Worm (Caenorhabditis elegans): ENCODE measurements around the gene B0336.7.

The B0336.7 gene

DNA sequence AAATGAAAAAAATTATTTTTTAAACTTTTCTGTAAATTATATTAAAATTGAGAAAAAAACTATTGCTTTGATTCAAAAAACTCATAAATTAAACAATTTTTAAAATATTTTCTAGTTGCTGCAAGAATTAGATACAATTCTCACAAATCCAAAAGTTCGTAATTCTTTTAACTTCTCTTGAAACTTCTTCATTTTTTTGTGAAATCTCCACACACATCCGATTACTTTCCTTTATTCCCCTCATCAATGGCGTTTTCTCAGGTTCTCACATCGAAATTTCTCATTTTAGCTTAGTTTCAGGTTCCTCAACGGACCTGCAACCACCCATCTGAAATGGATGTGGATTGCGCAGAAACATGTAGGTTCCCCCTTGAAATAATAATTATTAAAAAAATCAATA is 25.4 kb upstream of the B0336.7 start, which contains the start of gene wrm-1:
wrm-1 (plus strand) TSS at position 301 of the 400 bp plus-strand sequence.
- TF ChIP-seq nfya-1 (tag; optimal IDR thresholded peaks at IDR 0.05; ENCODE audit: insufficient read depth) (no peak), sea-2 (GFP tag; optimal IDR thresholded peaks at IDR 0.05) (no peak)

DNA sequence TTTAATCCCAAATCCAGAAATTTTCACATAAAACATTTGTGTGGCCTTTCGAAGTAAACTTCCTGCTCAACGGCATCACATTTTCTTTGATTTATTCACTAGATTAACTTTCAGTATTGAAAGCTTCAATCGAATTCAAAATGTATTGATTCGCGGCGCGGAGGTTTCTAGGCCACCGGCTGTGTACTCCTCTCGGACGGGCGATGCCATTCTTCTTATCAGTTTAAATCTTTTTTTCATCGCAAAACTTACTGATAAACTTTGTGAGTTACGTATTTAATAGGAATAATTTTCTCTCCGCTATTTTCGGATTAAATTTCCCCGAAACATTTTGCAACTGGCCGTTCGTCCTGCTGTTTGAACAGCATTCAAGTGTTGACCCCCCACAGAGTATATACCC is 24.7 kb upstream of the B0336.7 start:
- TF ChIP-seq ceh-82 (tag; optimal IDR thresholded peaks at IDR 0.05) (no peak), zag-1 (tag; optimal IDR thresholded peaks at IDR 0.05) (no peak), skn-1 (tag; optimal IDR thresholded peaks at IDR 0.05) (no peak), fkh-2 (tag; optimal IDR thresholded peaks at IDR 0.05) (no peak), snpc-4 (tag; optimal IDR thresholded peaks at IDR 0.05) (peak; percentile 85), aly-2 (tag; optimal IDR thresholded peaks at IDR 0.05) (no peak), jun-1 (tag; optimal IDR thresholded peaks at IDR 0.05) (peak; percentile 22), nhr-28 (tag; optimal IDR thresholded peaks at IDR 0.05) (no peak), ztf-4 (tag; optimal IDR thresholded peaks at IDR 0.05) (no peak), tbx-2 (tag; optimal IDR thresholded peaks at IDR 0.05) (no peak), egl-5 (tag; optimal IDR thresholded peaks at IDR 0.05) (no peak), eor-1 (tag; optimal IDR thresholded peaks at IDR 0.05) (no peak), sea-2 (GFP tag; optimal IDR thresholded peaks at IDR 0.05) (no peak), elt-2 (tag; optimal IDR thresholded peaks at IDR 0.05) (peak; percentile 91), lin-15B (tag; optimal IDR thresholded peaks at IDR 0.05) (peak; percentile 52), pqm-1 (tag; optimal IDR thresholded peaks at IDR 0.05) (peak; percentile 87), nfya-1 (tag; optimal IDR thresholded peaks at IDR 0.05; ENCODE audit: insufficient read depth) (no peak), fkh-10 (GFP tag; optimal IDR thresholded peaks at IDR 0.05) (no peak), ceh-9 (tag; optimal IDR thresholded peaks at IDR 0.05) (no peak), ceh-16 (tag; optimal IDR thresholded peaks at IDR 0.05) (no peak), nhr-11 (tag; optimal IDR thresholded peaks at IDR 0.05) (no peak), nhr-237 (tag; optimal IDR thresholded peaks at IDR 0.05) (no peak), ama-1 (optimal IDR thresholded peaks at IDR 0.05) (no peak), pha-4 (tag; optimal IDR thresholded peaks at IDR 0.05) (peak; percentile 54), elt-1 (tag; optimal IDR thresholded peaks at IDR 0.05) (peak; percentile 50), unc-62 (GFP tag; optimal IDR thresholded peaks at IDR 0.05) (no peak), lsy-12 (tag; optimal IDR thresholded peaks at IDR 0.05) (peak; percentile 83), ztf-11 (tag; optimal IDR thresholded peaks at IDR 0.05) (no peak), fos-1 (tag; optimal IDR thresholded peaks at IDR 0.05) (no peak), mml-1 (tag; optimal IDR thresholded peaks at IDR 0.05) (no peak), ZK546.5 (tag; optimal IDR thresholded peaks at IDR 0.05) (no peak), R02D3.7 (tag; optimal IDR thresholded peaks at IDR 0.05) (peak; percentile 42), nhr-43 (tag; optimal IDR thresholded peaks at IDR 0.05; ENCODE audit: poor library complexity, severe bottlenecking) (peak; percentile 90), egl-27 (tag; optimal IDR thresholded peaks at IDR 0.05) (no peak), mdl-1 (tag; optimal IDR thresholded peaks at IDR 0.05) (no peak), nhr-25 (tag; optimal IDR thresholded peaks at IDR 0.05) (peak; percentile 24), unc-39 (tag; optimal IDR thresholded peaks at IDR 0.05) (no peak), nhr-67 (tag; optimal IDR thresholded peaks at IDR 0.05) (no peak), ceh-28 (tag; optimal IDR thresholded peaks at IDR 0.05) (peak; percentile 79), nhr-12 (tag; optimal IDR thresholded peaks at IDR 0.05) (no peak), nhr-23 (tag; optimal IDR thresholded peaks at IDR 0.05) (peak; percentile 74), nhr-77 (tag; optimal IDR thresholded peaks at IDR 0.05) (no peak), hmg-11 (tag; optimal IDR thresholded peaks at IDR 0.05) (peak; percentile 41), elt-3 (tag; optimal IDR thresholded peaks at IDR 0.05) (no peak), lin-39 (tag; optimal IDR thresholded peaks at IDR 0.05) (no peak), daf-12 (tag; optimal IDR thresholded peaks at IDR 0.05) (no peak), nhr-76 (tag; optimal IDR thresholded peaks at IDR 0.05) (no peak)

All from whole organism, L3 larva.